Worm (Caenorhabditis elegans) whole organism, early embryonic: ENCODE data around the gene ZK105.11.

Experiments used
- B0310.2 ChIP-seq: sonication (generic microtip); optimal IDR thresholded peaks from 2 replicates; lab custom pipeline; 2016; ENCODE audit warnings: mild to moderate bottlenecking, missing genetic modification characterization, missing compliant biosample characterization
- ama-1 ChIP-seq: fragments of 150-350 bp; optimal IDR thresholded peaks from 2 replicates; lab custom pipeline; 2014
- ceh-13 ChIP-seq: fragments of 200-800 bp; sonication (Bioruptor generic); optimal IDR thresholded peaks from 2 replicates; lab custom pipeline; 2018; ENCODE audit warnings: mild to moderate bottlenecking, missing genetic modification characterization, missing compliant biosample characterization
- ceh-36 ChIP-seq: sonication (generic microtip); optimal IDR thresholded peaks from 2 replicates; lab custom pipeline; 2016; ENCODE audit warnings: missing genetic modification characterization, inconsistent platforms, missing compliant biosample characterization
- pes-1 ChIP-seq: fragments of 200-800 bp; sonication (Bioruptor generic); IDR thresholded peaks from 2 replicates; pipeline ENCODE4 v1.3.6; 2022; ENCODE audit warnings: missing genetic modification reagents, missing genetic modification characterization, missing compliant biosample characterization
- tbx-37 ChIP-seq: fragments of 200-800 bp; sonication (Bioruptor generic); conservative IDR thresholded peaks from 2 replicates; pipeline ENCODE4 v1.3.6; 2022; ENCODE audit warnings: missing genetic modification reagents, missing genetic modification characterization, missing compliant biosample characterization
- tra-4 ChIP-seq: sonication (generic microtip); optimal IDR thresholded peaks from 2 replicates; lab custom pipeline; 2017; ENCODE audit warnings: missing genetic modification characterization, missing compliant biosample characterization

DNA sequence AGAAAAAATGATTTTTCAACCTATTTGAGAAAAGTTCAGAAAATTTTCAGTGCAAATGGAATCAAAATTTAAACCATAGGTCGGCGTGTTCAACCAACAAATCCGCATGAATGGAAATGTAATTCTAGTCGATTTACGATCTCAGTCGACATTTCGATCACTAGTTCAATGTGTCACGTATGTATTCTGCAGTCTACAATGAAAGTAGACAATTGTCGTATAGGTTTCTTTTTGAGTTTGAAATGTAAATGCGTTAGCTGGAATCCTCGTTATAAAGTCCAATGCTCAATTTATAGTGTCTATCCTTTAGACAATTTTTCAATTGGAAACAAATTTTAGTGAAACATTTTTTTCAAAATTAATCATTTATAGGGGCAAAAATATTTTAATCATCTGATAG is 7.6 kb upstream of the ZK105.11 start, which contains the start of gene ZK105.12:
- TF ChIP-seq ama-1 (lab: Kevin White, UChicago) = no peak
- TF ChIP-seq B0310.2 (tag; lab: Kevin White, UChicago) = no peak
- TF ChIP-seq ceh-13 (GFP tag; lab: Kevin White, UChicago) = no peak
- no peak for TF ChIP-seq pes-1 (GFP tag; lab: Robert Waterston, UW)
- TF ChIP-seq tbx-37 (GFP tag; lab: Robert Waterston, UW) = no peak
- TF ChIP-seq tra-4 (tag; lab: Kevin White, UChicago) = no peak
- TF ChIP-seq ceh-36 (tag; lab: Kevin White, UChicago) = no peak
